Worm (Caenorhabditis elegans): Measurements from ENCODE around the gene glb-17.

glb-17 gene

ce11 chrX:9610040-9610613 lies 33.3 kb upstream of the glb-17 start, which contains the start of gene C11E4.6:
C11E4.6 (plus strand) TSS chrX:9610563.
- TF ChIP-seq fkh-10 (GFP tag; optimal IDR thresholded peaks at IDR 0.05) (peak; percentile 41), lin-14 (GFP tag; optimal IDR thresholded peaks at IDR 0.05) (peak; percentile 57), jun-1 (tag; optimal IDR thresholded peaks at IDR 0.05) (no peak)

DNA sequence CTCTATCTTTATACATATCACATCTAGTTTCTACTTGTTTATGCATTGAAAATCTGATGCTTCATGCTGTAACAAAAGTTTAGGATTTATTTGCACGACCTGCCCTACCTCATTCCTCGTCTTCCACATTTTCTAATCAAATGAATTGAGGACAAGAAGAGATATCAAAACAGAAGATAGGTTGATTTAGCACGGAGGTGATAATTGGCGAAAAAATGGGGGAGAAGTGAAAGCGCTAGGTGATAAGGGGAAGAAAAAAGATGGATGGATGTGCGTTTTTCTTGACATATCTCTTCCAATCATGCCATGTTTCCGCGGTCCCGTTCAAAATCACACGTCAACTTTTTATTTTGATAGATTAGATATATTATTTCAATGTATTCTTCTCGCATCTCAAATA lies 31.3 kb upstream of the glb-17 start:
- TF ChIP-seq aha-1 (tag; optimal IDR thresholded peaks at IDR 0.05) (no peak), ceh-88 (GFP tag; IDR thresholded peaks at IDR 0.05) (no peak), elt-3 (tag; optimal IDR thresholded peaks at IDR 0.05) (peak in 4 of 6 experiments; percentile 22 to 79 (median 53)), rnt-1 (tag; optimal IDR thresholded peaks at IDR 0.05) (peak; percentile 24), blmp-1 (tag; optimal IDR thresholded peaks at IDR 0.05) (peak; percentile 96), lin-14 (GFP tag; optimal IDR thresholded peaks at IDR 0.05) (peak; percentile 70), nhr-20 (tag; optimal IDR thresholded peaks at IDR 0.05) (peak; percentile 4)

DNA sequence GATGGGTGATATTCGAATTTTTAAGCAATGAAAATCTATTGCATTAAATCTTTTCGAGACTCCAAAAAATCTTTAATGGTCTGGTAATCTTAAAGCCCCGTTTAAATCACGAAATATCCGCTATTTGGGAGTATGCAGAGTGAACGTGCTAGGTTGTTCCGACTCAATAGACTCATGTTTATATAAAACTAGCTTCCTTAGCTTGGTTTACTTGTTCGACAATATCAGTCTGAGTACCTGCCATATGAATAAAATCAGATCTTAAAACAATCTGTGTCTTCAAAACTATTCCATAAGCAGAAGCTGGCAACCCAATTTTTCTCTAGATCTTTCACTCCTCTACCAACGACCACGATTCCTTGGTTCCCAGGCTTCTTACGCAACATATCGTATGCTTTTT lies 26.4 kb upstream of the glb-17 start:
- no peak for TF ChIP-seq jun-1 (tag; optimal IDR thresholded peaks at IDR 0.05)
- no peak for TF ChIP-seq grh-1 (GFP tag; IDR thresholded peaks at IDR 0.05)
- no peak for TF ChIP-seq snu-23 (GFP tag; optimal IDR thresholded peaks at IDR 0.05)
- TF ChIP-seq isw-1 (GFP tag; IDR thresholded peaks at IDR 0.05), result no peak
- TF ChIP-seq unc-62 (GFP tag; optimal IDR thresholded peaks at IDR 0.05), result no peak
- no peak for TF ChIP-seq lin-13 (GFP tag; optimal IDR thresholded peaks at IDR 0.05)
- no peak for TF ChIP-seq unc-30 (tag; optimal IDR thresholded peaks at IDR 0.05)
- no peak for TF ChIP-seq mef-2 (tag; optimal IDR thresholded peaks at IDR 0.05)
- no peak for TF ChIP-seq lin-35 (GFP tag; optimal IDR thresholded peaks at IDR 0.05)
- no peak for TF ChIP-seq ceh-88 (GFP tag; IDR thresholded peaks at IDR 0.05)
- no peak for TF ChIP-seq fkh-10 (GFP tag; optimal IDR thresholded peaks at IDR 0.05)
- no peak for TF ChIP-seq sox-4 (tag; optimal IDR thresholded peaks at IDR 0.05)

DNA sequence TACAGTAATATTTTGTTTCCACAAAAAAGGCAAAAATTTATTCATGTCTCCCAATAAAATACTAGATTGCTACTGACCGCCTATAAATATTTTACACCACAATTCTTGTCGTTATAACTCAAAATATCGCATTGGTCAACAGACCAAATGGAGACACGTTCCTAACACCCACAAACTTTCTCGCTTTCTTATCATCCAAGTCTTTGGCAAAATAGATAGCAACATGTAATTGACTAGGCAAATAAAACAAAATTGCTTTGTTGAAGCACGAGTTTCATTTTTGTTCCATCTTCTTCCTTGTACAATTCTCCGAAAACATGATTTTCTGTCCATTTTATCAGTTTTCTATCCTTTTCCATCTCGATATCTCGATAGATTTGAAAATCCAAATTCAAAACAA lies 25.8 kb upstream of the glb-17 start:
- TF ChIP-seq elt-2 (tag; optimal IDR thresholded peaks at IDR 0.05) (peak; percentile 12), unc-98 (GFP tag; IDR thresholded peaks at IDR 0.05) (no peak), hlh-4 (tag; optimal IDR thresholded peaks at IDR 0.05) (no peak), efl-1 (optimal IDR thresholded peaks at IDR 0.05) (no peak), efl-1 (GFP tag; optimal IDR thresholded peaks at IDR 0.05 in 1 of 2) (no peak), ztf-4 (tag; optimal IDR thresholded peaks at IDR 0.05) (no peak), blmp-1 (tag; optimal IDR thresholded peaks at IDR 0.05) (peak; percentile 16), nhr-71 (tag; optimal IDR thresholded peaks at IDR 0.05) (no peak)

DNA sequence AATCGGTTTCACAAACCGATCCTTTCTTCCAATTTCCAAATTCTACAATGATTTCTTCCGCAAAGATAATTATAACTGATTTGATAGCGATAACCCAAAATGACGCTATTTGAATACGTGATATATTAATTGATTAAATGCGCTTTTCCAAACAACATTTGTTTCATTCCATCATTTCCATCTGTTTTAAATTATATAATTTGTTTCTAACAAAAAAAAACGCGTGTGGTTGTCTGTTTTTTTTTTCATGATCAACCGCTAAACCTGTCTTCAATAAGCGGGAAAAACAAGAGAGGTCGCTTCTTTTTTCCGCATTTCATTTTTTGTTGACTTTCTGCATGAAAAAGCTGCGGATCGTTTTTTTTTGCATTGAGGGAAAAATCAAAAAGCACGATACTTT lies 20.5 kb upstream of the glb-17 start:
- no peak for TF ChIP-seq efl-1 (optimal IDR thresholded peaks at IDR 0.05)
- peak in 1 of 2 experiments; percentile 21 for TF ChIP-seq efl-1 (GFP tag; optimal IDR thresholded peaks at IDR 0.05 in 1 of 2)
- TF ChIP-seq sox-4 (tag; optimal IDR thresholded peaks at IDR 0.05), result no peak
- no peak for TF ChIP-seq ztf-11 (tag; optimal IDR thresholded peaks at IDR 0.05)
- TF ChIP-seq dsc-1 (tag; optimal IDR thresholded peaks at IDR 0.05), result peak; percentile 94
- no peak for TF ChIP-seq pqm-1 (tag; optimal IDR thresholded peaks at IDR 0.05)
- TF ChIP-seq mep-1 (tag; optimal IDR thresholded peaks at IDR 0.05), result no peak
- no peak for TF ChIP-seq C04F5.9 (tag; optimal IDR thresholded peaks at IDR 0.05)
- no peak for TF ChIP-seq lin-35 (GFP tag; optimal IDR thresholded peaks at IDR 0.05)
- TF ChIP-seq nhr-76 (tag; optimal IDR thresholded peaks at IDR 0.05), result no peak
- no peak for TF ChIP-seq nhr-84 (tag; optimal IDR thresholded peaks at IDR 0.05)
- TF ChIP-seq unc-98 (GFP tag; IDR thresholded peaks at IDR 0.05), result no peak
- no peak for TF ChIP-seq F16B12.6 (tag; optimal IDR thresholded peaks at IDR 0.05)
- TF ChIP-seq pag-3 (tag; optimal IDR thresholded peaks at IDR 0.05; ENCODE audit: borderline replicate concordance, insufficient read depth), result no peak
- no peak for TF ChIP-seq nhr-77 (tag; optimal IDR thresholded peaks at IDR 0.05)
- no peak for TF ChIP-seq nhr-237 (tag; optimal IDR thresholded peaks at IDR 0.05)
- no peak for TF ChIP-seq fkh-10 (GFP tag; optimal IDR thresholded peaks at IDR 0.05)
- no peak for TF ChIP-seq dpl-1 (GFP tag; optimal IDR thresholded peaks at IDR 0.05)
- TF ChIP-seq zag-1 (tag; optimal IDR thresholded peaks at IDR 0.05), result no peak
- TF ChIP-seq tlp-1 (tag; optimal IDR thresholded peaks at IDR 0.05), result no peak
- no peak for TF ChIP-seq nhr-20 (tag; optimal IDR thresholded peaks at IDR 0.05)
- peak; percentile 75 for TF ChIP-seq fkh-4 (tag; optimal IDR thresholded peaks at IDR 0.05; ENCODE audit: borderline replicate concordance)
- TF ChIP-seq nhr-90 (tag; optimal IDR thresholded peaks at IDR 0.05; ENCODE audit: poor library complexity), result no peak
